Worm (Caenorhabditis elegans) whole organism, L4/young adult: Measurements from ENCODE around the gene cst-2.

Source experiments
- W03F9.2 ChIP-seq: fragments of 150-350 bp; optimal IDR thresholded peaks from 2 replicates; lab custom pipeline; 2014; ENCODE audit warnings: missing biosample characterization, missing genetic modification characterization
- him-1 ChIP-seq: sonication (generic microtip); optimal IDR thresholded peaks from 2 replicates; lab custom pipeline; 2016; ENCODE audit warnings: missing genotype, missing genetic modification reagents, missing genetic modification characterization, missing compliant biosample characterization

DNA sequence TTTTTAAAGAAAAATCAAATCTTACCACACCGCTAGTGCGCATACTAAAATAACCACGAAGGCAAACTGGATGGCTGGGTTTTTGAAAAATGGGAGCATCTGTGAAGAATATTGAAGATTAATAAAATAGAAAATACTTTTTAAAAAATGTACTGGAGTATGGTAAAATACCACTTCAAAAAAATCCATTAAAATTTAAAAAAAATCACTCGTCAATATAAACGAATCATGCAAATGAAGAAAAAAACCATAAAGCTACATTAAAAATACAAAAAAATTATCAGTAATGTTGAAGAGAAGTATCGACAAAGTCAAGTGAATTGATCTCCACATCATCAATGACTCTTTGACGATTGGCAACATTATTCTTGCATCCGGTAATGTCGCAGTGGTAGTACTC is 34.9 kb upstream of the cst-2 start, which contains the start of gene R160.5:
- TF ChIP-seq him-1 (tag; lab: Kevin White, UChicago): no peak
- TF ChIP-seq W03F9.2 (tag; lab: Kevin White, UChicago): no peak
